Worm (Caenorhabditis elegans): Measurements from ENCODE around the gene Y57A10A.31.

ce11 chrII:12266797-12267196 is 22.4 kb upstream of the Y57A10A.31 start:
- TF ChIP-seq flt-1 (GFP tag; IDR thresholded peaks at IDR 0.05) (no peak), ref-1 (GFP tag; conservative IDR thresholded peaks at IDR 0.05) (no peak), klf-2 (GFP tag; conservative IDR thresholded peaks at IDR 0.05) (no peak), T22C8.4 (GFP tag; IDR thresholded peaks at IDR 0.05) (no peak), cog-1 (tag; optimal IDR thresholded peaks at IDR 0.05) (no peak), ztf-29 (GFP tag; IDR thresholded peaks at IDR 0.05) (no peak), med-1 (GFP tag; optimal IDR thresholded peaks at IDR 0.05; ENCODE audit: insufficient read depth) (no peak), tab-1 (GFP tag; IDR thresholded peaks at IDR 0.05) (no peak), ztf-23 (GFP tag; IDR thresholded peaks at IDR 0.05) (no peak)

Measured in whole organism, midembryonic.